Worm (Caenorhabditis elegans): Measurements from ENCODE around the gene mrpl-11.

- TF ChIP-seq unc-62 (GFP tag; optimal IDR thresholded peaks at IDR 0.05) (no peak), lin-13 (tag; optimal IDR thresholded peaks at IDR 0.05) (no peak), nhr-237 (tag; optimal IDR thresholded peaks at IDR 0.05) (no peak), lsy-2 (tag; optimal IDR thresholded peaks at IDR 0.05) (no peak), pha-4 (tag; optimal IDR thresholded peaks at IDR 0.05) (no peak), cnd-1 (tag; optimal IDR thresholded peaks at IDR 0.05) (no peak), ham-2 (GFP tag; optimal IDR thresholded peaks at IDR 0.05) (no peak), ztf-11 (tag; optimal IDR thresholded peaks at IDR 0.05) (no peak), unc-39 (tag; optimal IDR thresholded peaks at IDR 0.05) (no peak)
These were observed 47.6 kb downstream of the mrpl-11 start for ce11 chrIII:8765030-8765429.
